Fruit fly (Drosophila melanogaster) whole organism, prepupa: ENCODE results near the gene GstD10.

Experiments
- Blimp-1 ChIP-seq: fragments of 200-800 bp; sonication (Bioruptor generic); optimal IDR thresholded peaks from 3 replicates; lab custom pipeline; 2017; ENCODE audit warnings: missing biosample characterization, missing genetic modification characterization, mild to moderate bottlenecking, moderate library complexity, missing genetic modification reagents
- CG10631 ChIP-seq: fragments of 200-800 bp; sonication (Bioruptor generic); optimal IDR thresholded peaks from 2 replicates; lab custom pipeline; 2016; ENCODE audit warnings: missing biosample characterization, missing genetic modification characterization
- CG10669 ChIP-seq: fragments of 200-800 bp; sonication (Bioruptor generic); optimal IDR thresholded peaks from 3 replicates; lab custom pipeline; 2018; ENCODE audit warnings: missing biosample characterization, mild to moderate bottlenecking, missing genetic modification characterization, moderate library complexity
- CG11762 ChIP-seq: fragments of 200-800 bp; sonication (Bioruptor generic); optimal IDR thresholded peaks from 3 replicates; lab custom pipeline; 2016; ENCODE audit warnings: missing biosample characterization, missing genetic modification characterization; ENCODE audit not compliant: insufficient read depth
- CG11902 ChIP-seq: fragments of 200-800 bp; sonication (Bioruptor generic); optimal IDR thresholded peaks from 3 replicates; lab custom pipeline; 2016; ENCODE audit warnings: missing biosample characterization, missing genetic modification characterization
- CG15336 ChIP-seq: fragments of 200-800 bp; sonication (Bioruptor generic); IDR thresholded peaks from 2 replicates; pipeline ENCODE4 v1.3.6; 2022; ENCODE audit warnings: missing biosample characterization, missing genetic modification characterization
- CG3032 ChIP-seq: fragments of 200-800 bp; optimal IDR thresholded peaks from 2 replicates; lab custom pipeline; 2019; ENCODE audit warnings: missing biosample characterization, mild to moderate bottlenecking, missing genetic modification characterization, moderate library complexity
- CG31627 ChIP-seq: fragments of 200-800 bp; sonication (Bioruptor generic); optimal IDR thresholded peaks from 3 replicates; lab custom pipeline; 2016; ENCODE audit warnings: missing biosample characterization, missing genetic modification characterization
- CG34406 ChIP-seq: fragments of 200-800 bp; sonication (Bioruptor generic); optimal IDR thresholded peaks from 3 replicates; lab custom pipeline; 2016; ENCODE audit warnings: missing biosample characterization, missing genetic modification characterization
- CG4318 ChIP-seq: fragments of 200-800 bp; sonication (Bioruptor generic); optimal IDR thresholded peaks from 3 replicates; lab custom pipeline; 2017; ENCODE audit warnings: missing biosample characterization, mild to moderate bottlenecking, missing genetic modification characterization
- CG6163 ChIP-seq: fragments of 200-800 bp; sonication (Bioruptor generic); IDR thresholded peaks from 3 replicates; pipeline ENCODE4 v1.3.6; 2022; ENCODE audit warnings: missing biosample characterization, missing genetic modification characterization
- CG6276 ChIP-seq: fragments of 200-800 bp; sonication (Bioruptor generic); optimal IDR thresholded peaks from 2 replicates; lab custom pipeline; 2017; ENCODE audit warnings: missing biosample characterization, mild to moderate bottlenecking, missing genetic modification characterization
- CG6792 ChIP-seq: fragments of 200-800 bp; sonication (Bioruptor generic); optimal IDR thresholded peaks from 3 replicates; lab custom pipeline; 2016; ENCODE audit warnings: missing biosample characterization, missing genetic modification characterization
- CG6808 ChIP-seq: fragments of 200-800 bp; sonication (Bioruptor generic); optimal IDR thresholded peaks from 3 replicates; lab custom pipeline; 2017; ENCODE audit warnings: missing biosample characterization, missing genetic modification characterization, mild to moderate bottlenecking, moderate library complexity, missing genetic modification reagents
- CG7368 ChIP-seq: fragments of 200-800 bp; sonication (Bioruptor generic); optimal IDR thresholded peaks from 3 replicates; lab custom pipeline; 2016; ENCODE audit warnings: missing biosample characterization, missing genetic modification characterization
- CG8119 ChIP-seq: fragments of 200-800 bp; sonication (Bioruptor generic); IDR thresholded peaks from 3 replicates; pipeline ENCODE4 v1.3.6; 2022; ENCODE audit warnings: missing biosample characterization, missing genetic modification characterization
- CG8632 ChIP-seq: fragments of 200-800 bp; sonication (Bioruptor generic); optimal IDR thresholded peaks from 3 replicates; lab custom pipeline; 2016; ENCODE audit warnings: missing biosample characterization, missing genetic modification characterization
- CG9139 ChIP-seq: fragments of 200-800 bp; sonication (Bioruptor generic); optimal IDR thresholded peaks from 3 replicates; lab custom pipeline; 2017; ENCODE audit warnings: missing biosample characterization, mild to moderate bottlenecking, missing genetic modification characterization
- Eip75B ChIP-seq: fragments of 200-800 bp; sonication (Bioruptor generic); optimal IDR thresholded peaks from 3 replicates; lab custom pipeline; 2016; ENCODE audit warnings: missing biosample characterization, missing genetic modification characterization
- Eip78C ChIP-seq: fragments of 200-800 bp; sonication (Bioruptor generic); peaks from one replicate; lab custom pipeline; 2016; ENCODE audit warnings: missing biosample characterization, missing genetic modification characterization
- Eip93F ChIP-seq: fragments of 200-800 bp; sonication (Bioruptor generic); optimal IDR thresholded peaks from 2 replicates; lab custom pipeline; 2016; ENCODE audit warnings: missing biosample characterization, mild to moderate bottlenecking, missing genetic modification characterization
- Ets21C ChIP-seq: fragments of 200-800 bp; sonication (Bioruptor generic); optimal IDR thresholded peaks from 3 replicates; lab custom pipeline; 2016; ENCODE audit warnings: missing biosample characterization, missing genetic modification characterization
- Ets96B ChIP-seq: fragments of 200-800 bp; optimal IDR thresholded peaks from 2 replicates; lab custom pipeline; 2019; ENCODE audit warnings: missing biosample characterization, mild to moderate bottlenecking, missing genetic modification characterization, moderate library complexity
- Gug ChIP-seq: fragments of 200-800 bp; sonication (Bioruptor generic); IDR thresholded peaks from 2 replicates; pipeline ENCODE4 v1.3.6; 2022; ENCODE audit warnings: missing biosample characterization, missing genetic modification characterization
- Hr38 ChIP-seq: sonication (Bioruptor generic); optimal IDR thresholded peaks from 2 replicates; lab custom pipeline; 2016; ENCODE audit warnings: missing biosample characterization, missing genetic modification characterization
- Hr4 ChIP-seq: fragments of 200-800 bp; sonication (Bioruptor generic); optimal IDR thresholded peaks from 3 replicates; lab custom pipeline; 2016; ENCODE audit warnings: missing biosample characterization, missing genetic modification characterization
- Lpt ChIP-seq: fragments of 200-800 bp; sonication (Bioruptor generic); optimal IDR thresholded peaks from 3 replicates; lab custom pipeline; 2016; ENCODE audit warnings: missing biosample characterization, missing genetic modification characterization
- Met ChIP-seq: fragments of 200-800 bp; sonication (Bioruptor generic); optimal IDR thresholded peaks from 3 replicates; lab custom pipeline; 2016; ENCODE audit warnings: missing biosample characterization, missing genetic modification characterization
- Sox102F ChIP-seq: fragments of 200-800 bp; sonication (Bioruptor generic); optimal IDR thresholded peaks from 2 replicates; lab custom pipeline; 2016; ENCODE audit warnings: missing biosample characterization, mild to moderate bottlenecking, missing genetic modification characterization
- achi ChIP-seq: fragments of 200-800 bp; sonication (Bioruptor generic); optimal IDR thresholded peaks from 3 replicates; lab custom pipeline; 2016; ENCODE audit warnings: missing biosample characterization, missing genetic modification characterization
- acj6 ChIP-seq: fragments of 200-800 bp; sonication (Bioruptor generic); optimal IDR thresholded peaks from 3 replicates; lab custom pipeline; 2016; ENCODE audit warnings: missing biosample characterization, missing genetic modification characterization
- dac ChIP-seq: fragments of 200-800 bp; sonication (Bioruptor generic); optimal IDR thresholded peaks from 2 replicates; lab custom pipeline; 2017; ENCODE audit warnings: missing biosample characterization, mild to moderate bottlenecking, missing genetic modification characterization
- dsx ChIP-seq: fragments of 200-800 bp; optimal IDR thresholded peaks from 3 replicates; lab custom pipeline; 2019; ENCODE audit warnings: missing biosample characterization, mild to moderate bottlenecking, missing genetic modification characterization, moderate library complexity; ENCODE audit not compliant: poor library complexity, severe bottlenecking
- eg ChIP-seq: fragments of 200-800 bp; sonication (Bioruptor generic); IDR thresholded peaks from 3 replicates; pipeline ENCODE4 v1.3.6; 2022; ENCODE audit warnings: missing biosample characterization, missing genetic modification characterization
- esn ChIP-seq: fragments of 200-800 bp; sonication (Bioruptor generic); optimal IDR thresholded peaks from 2 replicates; lab custom pipeline; 2016; ENCODE audit warnings: missing biosample characterization, mild to moderate bottlenecking, missing genetic modification characterization, moderate library complexity
- fd85E ChIP-seq: fragments of 200-800 bp; sonication (Bioruptor generic); optimal IDR thresholded peaks from 3 replicates; lab custom pipeline; 2016; ENCODE audit warnings: missing biosample characterization, missing genetic modification characterization
- fkh ChIP-seq: fragments of 200-800 bp; sonication (Bioruptor generic); optimal IDR thresholded peaks from 3 replicates; lab custom pipeline; 2017; ENCODE audit warnings: missing biosample characterization, mild to moderate bottlenecking, missing genetic modification characterization, moderate library complexity
- salr ChIP-seq, 2 experiments: fragments of 200-800 bp; sonication (Bioruptor generic); optimal IDR thresholded peaks; 3 replicates each; lab custom pipeline; 2016 to 2018; ENCODE audit warnings: missing biosample characterization in 2 of 2, missing genetic modification characterization in 2 of 2, mild to moderate bottlenecking in 1 of 2
- ss ChIP-seq, 2 experiments: fragments of 200-800 bp; sonication (Bioruptor generic); optimal IDR thresholded peaks; 2 replicates in 1 of 2; 3 replicates in 1 of 2; lab custom pipeline; 2017 to 2018; ENCODE audit warnings: mild to moderate bottlenecking in 2 of 2, missing biosample characterization in 2 of 2, missing genetic modification characterization in 2 of 2, moderate library complexity in 1 of 2
- svp ChIP-seq: fragments of 200-800 bp; sonication (Bioruptor generic); peaks from one replicate; lab custom pipeline; 2016; ENCODE audit warnings: missing biosample characterization, missing genetic modification characterization
- topi ChIP-seq: fragments of 200-800 bp; sonication (Bioruptor generic); optimal IDR thresholded peaks from 3 replicates; lab custom pipeline; 2016; ENCODE audit warnings: missing biosample characterization, missing genetic modification characterization

GstD10 gene

dm6 chr3R:12386965-12387364 lies 21.4 kb upstream of the GstD10 start, which contains the start of gene CG33098:
TSS of gene CG33098 (plus strand) at chr3R:12387188.
- TF ChIP-seq CG6276 (GFP tag; lab: Kevin White, UChicago), result no peak
- TF ChIP-seq Blimp-1 (GFP tag; lab: Kevin White, UChicago), result no peak
- no peak for TF ChIP-seq Sox102F
- no peak for TF ChIP-seq Gug (GFP tag; lab: Robert Waterston, UW)
- no peak for TF ChIP-seq CG31627 (GFP tag; lab: Kevin White, UChicago)
- no peak for TF ChIP-seq Hr4 (GFP tag; lab: Kevin White, UChicago)
- TF ChIP-seq achi, result no peak
- no peak for TF ChIP-seq Met
- TF ChIP-seq CG3032 (tag; lab: Kevin White, UChicago), result no peak
- no peak for TF ChIP-seq Ets21C
- TF ChIP-seq CG11902 (GFP tag; lab: Kevin White, UChicago), result no peak
- TF ChIP-seq Hr38 (GFP tag; lab: Kevin White, UChicago), result no peak
- no peak for TF ChIP-seq CG6163

dm6 chr3R:12385949-12386348 lies 20.4 kb upstream of the GstD10 start, which contains the start of gene Sol1:
TSS of gene Sol1 (plus strand) at chr3R:12386249.
- no peak for TF ChIP-seq CG34406 (GFP tag; lab: Kevin White, UChicago)
- TF ChIP-seq CG11902 (GFP tag; lab: Kevin White, UChicago), result no peak
- no peak for TF ChIP-seq CG6792 (GFP tag; lab: Kevin White, UChicago)
- no peak for TF ChIP-seq eg
- TF ChIP-seq svp, result no peak
- no peak for TF ChIP-seq dac
- no peak for TF ChIP-seq acj6 (GFP tag; lab: Kevin White, UChicago)
- TF ChIP-seq Hr4 (GFP tag; lab: Kevin White, UChicago), result no peak
- no peak for TF ChIP-seq dsx
- TF ChIP-seq CG10669 (GFP tag; lab: Kevin White, UChicago), result no peak
- no peak for TF ChIP-seq CG6163
- no peak for TF ChIP-seq esn (GFP tag; lab: Kevin White, UChicago)
- no peak for TF ChIP-seq CG4318 (GFP tag; lab: Kevin White, UChicago)
- no peak for TF ChIP-seq CG15336 (GFP tag; lab: Robert Waterston, UW)
- no peak for TF ChIP-seq fd85E (GFP tag; lab: Kevin White, UChicago)
- no peak for TF ChIP-seq CG8632 (GFP tag; lab: Kevin White, UChicago)
- TF ChIP-seq CG6808 (GFP tag; lab: Kevin White, UChicago), result no peak
- no peak for TF ChIP-seq CG10631
- TF ChIP-seq CG9139 (GFP tag; lab: Kevin White, UChicago), result no peak
- no peak for TF ChIP-seq topi (GFP tag; lab: Kevin White, UChicago)

- 0 out of 3 replicates have a peak, but pooled peaks have one; percentile 18 for TF ChIP-seq eg
- TF ChIP-seq Lpt, result peak; percentile 24
- TF ChIP-seq CG3032 (tag; lab: Kevin White, UChicago), result no peak
- no peak for TF ChIP-seq Blimp-1 (GFP tag; lab: Kevin White, UChicago)
- TF ChIP-seq CG8119, result no peak
- TF ChIP-seq CG7368 (GFP tag; lab: Kevin White, UChicago), result no peak
- TF ChIP-seq Ets96B, result no peak
- TF ChIP-seq Eip93F (GFP tag; lab: Kevin White, UChicago), result no peak
- no peak for TF ChIP-seq acj6 (GFP tag; lab: Kevin White, UChicago)
- TF ChIP-seq, all 60 proteins: peak for 2
Measured at dm6 chr3R:12384274-12384673, 18.7 kb upstream of the GstD10 start.

- peak; percentile 71 for TF ChIP-seq Eip78C (GFP tag; lab: Kevin White, UChicago)
- TF ChIP-seq CG6163, result no peak
- TF ChIP-seq CG8119, result no peak
- TF ChIP-seq CG10631, result no peak
- TF ChIP-seq CG11902 (GFP tag; lab: Kevin White, UChicago), result no peak
- TF ChIP-seq CG34406 (GFP tag; lab: Kevin White, UChicago), result no peak
- no peak for TF ChIP-seq CG6276 (GFP tag; lab: Kevin White, UChicago)
- no peak for TF ChIP-seq Eip75B (GFP tag; lab: Kevin White, UChicago)
- TF ChIP-seq dsx, result no peak
- TF ChIP-seq svp, result no peak
- TF ChIP-seq Lpt, result no peak
- TF ChIP-seq ss (GFP tag; optimal IDR thresholded peaks at IDR 0.05; lab: Kevin White, UChicago), result no peak
- TF ChIP-seq salr (GFP tag; optimal IDR thresholded peaks at IDR 0.05; lab: Kevin White, UChicago), result no peak
- peak; percentile 73 for TF ChIP-seq fkh
- TF ChIP-seq CG11762, result no peak
Measured at dm6 chr3R:12383784-12384183, 18.2 kb upstream of the GstD10 start.
